Fruit fly (Drosophila melanogaster) whole organism, embryonic: ENCODE measurements around the gene Rad1.

Source experiments
- Aef1 ChIP-seq: fragments of 200-800 bp; sonication (Bioruptor generic); IDR thresholded peaks from 3 replicates; pipeline ENCODE4 v1.3.6; 2022; ENCODE audit warnings: missing biosample characterization, missing genetic modification characterization
- Blimp-1 ChIP-seq: fragments of 200-800 bp; sonication (Bioruptor generic); optimal IDR thresholded peaks from 3 replicates; lab custom pipeline; 2018; ENCODE audit warnings: missing biosample characterization, missing genetic modification characterization, mild to moderate bottlenecking, moderate library complexity, missing genetic modification reagents
- CG10431 ChIP-seq: fragments of 200-800 bp; sonication (Bioruptor generic); optimal IDR thresholded peaks from 3 replicates; lab custom pipeline; 2018; ENCODE audit warnings: missing biosample characterization, mild to moderate bottlenecking, missing genetic modification characterization
- CG11247 ChIP-seq: fragments of 200-800 bp; sonication (Bioruptor generic); IDR thresholded peaks from 2 replicates; pipeline ENCODE4 v1.3.6; 2022; ENCODE audit warnings: missing biosample characterization, missing genetic modification characterization
- CG11695 ChIP-seq: fragments of 200-800 bp; sonication (Bioruptor generic); IDR thresholded peaks from 3 replicates; pipeline ENCODE4 v1.3.6; 2022; ENCODE audit warnings: missing biosample characterization, missing genetic modification characterization
- CG11696 ChIP-seq: fragments of 200-800 bp; sonication (Bioruptor generic); IDR thresholded peaks from 2 replicates; pipeline ENCODE4 v1.3.6; 2022; ENCODE audit warnings: missing biosample characterization, missing genetic modification characterization
- CG13424 ChIP-seq: fragments of 200-800 bp; sonication (Bioruptor generic); optimal IDR thresholded peaks from 2 replicates; lab custom pipeline; 2019; ENCODE audit warnings: missing biosample characterization, mild to moderate bottlenecking, missing genetic modification characterization, moderate library complexity
- CG13624 ChIP-seq: fragments of 200-800 bp; sonication (Bioruptor generic); optimal IDR thresholded peaks from 2 replicates; lab custom pipeline; 2016; ENCODE audit warnings: missing biosample characterization, missing genetic modification characterization
- CG13775 ChIP-seq: fragments of 200-800 bp; sonication (Bioruptor generic); optimal IDR thresholded peaks from 3 replicates; lab custom pipeline; 2017; ENCODE audit warnings: missing biosample characterization, mild to moderate bottlenecking, missing genetic modification characterization
- CG14050 ChIP-seq: fragments of 200-800 bp; sonication (Bioruptor generic); IDR thresholded peaks from 3 replicates; pipeline ENCODE4 v1.3.6; 2022; ENCODE audit warnings: missing biosample characterization, missing genetic modification characterization
- CG14441 ChIP-seq: fragments of 200-800 bp; sonication (Bioruptor generic); IDR thresholded peaks from 2 replicates; pipeline ENCODE4 v1.3.6; 2022; ENCODE audit warnings: missing biosample characterization, missing genetic modification characterization
- CG14710 ChIP-seq: fragments of 200-800 bp; sonication (Bioruptor generic); optimal IDR thresholded peaks from 3 replicates; lab custom pipeline; 2019; ENCODE audit warnings: missing biosample characterization, mild to moderate bottlenecking, missing genetic modification characterization, moderate library complexity
- CG14860 ChIP-seq: fragments of 200-800 bp; sonication (Bioruptor generic); IDR thresholded peaks from 3 replicates; pipeline ENCODE4 v1.3.6; 2022; ENCODE audit warnings: missing biosample characterization, missing genetic modification characterization; ENCODE audit not compliant: partially characterized antibody
- CG15514 ChIP-seq: fragments of 200-800 bp; sonication (Bioruptor generic); optimal IDR thresholded peaks from 3 replicates; lab custom pipeline; 2017; ENCODE audit warnings: missing biosample characterization, missing genetic modification characterization, mild to moderate bottlenecking, moderate library complexity, missing genetic modification reagents
- CG17385 ChIP-seq: fragments of 200-800 bp; sonication (Bioruptor generic); optimal IDR thresholded peaks from 3 replicates; lab custom pipeline; 2018; ENCODE audit warnings: missing biosample characterization, mild to moderate bottlenecking, missing genetic modification characterization
- CG2116 ChIP-seq: fragments of 200-800 bp; sonication (Bioruptor generic); optimal IDR thresholded peaks from 3 replicates; lab custom pipeline; 2018; ENCODE audit warnings: missing biosample characterization, mild to moderate bottlenecking, missing genetic modification characterization
- CG30431 ChIP-seq: fragments of 200-800 bp; sonication (Bioruptor generic); optimal IDR thresholded peaks from 2 replicates; lab custom pipeline; 2017; ENCODE audit warnings: missing biosample characterization, missing genetic modification characterization
- CG3838 ChIP-seq: fragments of 200-800 bp; sonication (Bioruptor generic); optimal IDR thresholded peaks from 3 replicates; lab custom pipeline; 2016; ENCODE audit warnings: missing biosample characterization, missing genetic modification characterization
- CG4404 ChIP-seq: fragments of 200-800 bp; sonication (Bioruptor generic); IDR thresholded peaks from 2 replicates; pipeline ENCODE4 v1.3.6; 2022; ENCODE audit warnings: missing biosample characterization, missing genetic modification characterization
- CG4707 ChIP-seq: fragments of 200-800 bp; sonication (Bioruptor generic); optimal IDR thresholded peaks from 2 replicates; lab custom pipeline; 2018; ENCODE audit warnings: missing biosample characterization, mild to moderate bottlenecking, missing genetic modification characterization, moderate library complexity
- CG6689 ChIP-seq: fragments of 200-800 bp; sonication (Bioruptor generic); IDR thresholded peaks from 2 replicates; pipeline ENCODE4 v1.3.6; 2022; ENCODE audit warnings: missing biosample characterization, missing genetic modification characterization
- CG7357 ChIP-seq: fragments of 200-800 bp; sonication (Bioruptor generic); IDR thresholded peaks from 3 replicates; pipeline ENCODE4 v1.3.6; 2022; ENCODE audit warnings: missing biosample characterization, missing genetic modification characterization
- CG8388 ChIP-seq: fragments of 200-800 bp; sonication (Bioruptor generic); optimal IDR thresholded peaks from 2 replicates; lab custom pipeline; 2019; ENCODE audit warnings: missing biosample characterization, mild to moderate bottlenecking, missing genetic modification characterization, moderate library complexity
- CG8944 ChIP-seq: fragments of 200-800 bp; sonication (Bioruptor generic); optimal IDR thresholded peaks from 3 replicates; lab custom pipeline; 2016; ENCODE audit warnings: missing biosample characterization, missing genetic modification characterization
- CG9609 ChIP-seq: fragments of 200-800 bp; sonication (Bioruptor generic); optimal IDR thresholded peaks from 3 replicates; lab custom pipeline; 2016; ENCODE audit warnings: missing biosample characterization, missing genetic modification characterization
- Camta ChIP-seq: fragments of 200-800 bp; sonication (Bioruptor generic); optimal IDR thresholded peaks from 2 replicates; lab custom pipeline; 2016; ENCODE audit warnings: missing biosample characterization, missing genetic modification characterization
- CoRest ChIP-seq: fragments of 200-800 bp; sonication (Bioruptor generic); optimal IDR thresholded peaks from 3 replicates; lab custom pipeline; 2018; ENCODE audit warnings: missing biosample characterization, mild to moderate bottlenecking, missing genetic modification characterization, moderate library complexity
- Dll ChIP-seq: fragments of 200-800 bp; sonication (Bioruptor generic); IDR thresholded peaks from 4 replicates; pipeline ENCODE4 v1.3.6; 2022; ENCODE audit warnings: missing biosample characterization, missing genetic modification characterization; ENCODE audit not compliant: partially characterized antibody
- ERR ChIP-seq: fragments of 200-800 bp; sonication (Bioruptor generic); optimal IDR thresholded peaks from 2 replicates; lab custom pipeline; 2016; ENCODE audit warnings: missing biosample characterization, missing genetic modification characterization
- H2.0 ChIP-seq: fragments of 200-800 bp; sonication (Bioruptor generic); IDR thresholded peaks from 2 replicates; pipeline ENCODE4 v1.3.6; 2022; ENCODE audit warnings: missing biosample characterization, missing genetic modification characterization
- Pdp1 ChIP-seq, 2 experiments: fragments of 200-800 bp; sonication (Bioruptor generic); optimal IDR thresholded peaks; 3 replicates each; lab custom pipeline; 2016; ENCODE audit warnings: missing biosample characterization in 2 of 2, missing genetic modification characterization in 2 of 2, mild to moderate bottlenecking in 1 of 2, moderate library complexity in 1 of 2
- Scr ChIP-seq: fragments of 200-800 bp; sonication (Bioruptor generic); IDR thresholded peaks from 2 replicates; pipeline ENCODE4 v1.3.6; 2022; ENCODE audit warnings: missing biosample characterization, missing genetic modification characterization; ENCODE audit not compliant: partially characterized antibody
- ci ChIP-seq: fragments of 200-800 bp; sonication (Bioruptor generic); IDR thresholded peaks from 3 replicates; pipeline ENCODE4 v1.3.6; 2022; ENCODE audit warnings: missing biosample characterization, missing genetic modification characterization
- corto ChIP-seq: fragments of 200-800 bp; sonication (Bioruptor generic); optimal IDR thresholded peaks from 2 replicates; lab custom pipeline; 2016; ENCODE audit warnings: missing biosample characterization, mild to moderate bottlenecking, missing genetic modification characterization, moderate library complexity
- dati ChIP-seq: fragments of 200-800 bp; sonication (Bioruptor generic); IDR thresholded peaks from 2 replicates; pipeline ENCODE4 v1.3.6; 2022; ENCODE audit warnings: missing biosample characterization, missing genetic modification characterization
- eve ChIP-seq, 2 experiments: fragments of >200 bp; optimal IDR thresholded peaks; 2 replicates each; lab custom pipeline; 2017; ENCODE audit warnings: missing biosample characterization in 2 of 2, missing genetic modification characterization in 2 of 2
- grau ChIP-seq: fragments of 200-800 bp; optimal IDR thresholded peaks from 3 replicates; lab custom pipeline; 2019; ENCODE audit warnings: missing biosample characterization, mild to moderate bottlenecking, missing genetic modification characterization, moderate library complexity
- gsb-n ChIP-seq: fragments of 200-800 bp; sonication (Bioruptor generic); optimal IDR thresholded peaks from 3 replicates; lab custom pipeline; 2018; ENCODE audit warnings: missing biosample characterization, mild to moderate bottlenecking, missing genetic modification characterization
- gt ChIP-seq: fragments of 200-800 bp; sonication (Bioruptor generic); IDR thresholded peaks from 2 replicates; pipeline ENCODE4 v1.3.6; 2022; ENCODE audit warnings: missing biosample characterization, missing genetic modification characterization
- inv ChIP-seq: fragments of 200-800 bp; sonication (Bioruptor generic); IDR thresholded peaks from 2 replicates; pipeline ENCODE4 v1.3.6; 2022; ENCODE audit warnings: missing biosample characterization, missing genetic modification characterization; ENCODE audit not compliant: partially characterized antibody
- klu ChIP-seq: fragments of 200-800 bp; sonication (Bioruptor generic); IDR thresholded peaks from 2 replicates; pipeline ENCODE4 v1.3.6; 2022; ENCODE audit warnings: missing biosample characterization, missing genetic modification characterization
- lmd ChIP-seq: fragments of 200-800 bp; sonication (Bioruptor generic); IDR thresholded peaks from 2 replicates; pipeline ENCODE4 v1.3.6; 2022; ENCODE audit warnings: missing biosample characterization, missing genetic modification characterization
- maf-S ChIP-seq: fragments of 200-800 bp; sonication (Bioruptor generic); optimal IDR thresholded peaks from 2 replicates; lab custom pipeline; 2016; ENCODE audit warnings: missing biosample characterization, missing genetic modification characterization
- odd ChIP-seq: fragments of 200-800 bp; sonication (Bioruptor generic); optimal IDR thresholded peaks from 2 replicates; lab custom pipeline; 2017; ENCODE audit warnings: missing biosample characterization, mild to moderate bottlenecking, missing genetic modification characterization
- onecut ChIP-seq: fragments of 200-800 bp; sonication (Bioruptor generic); IDR thresholded peaks from 2 replicates; pipeline ENCODE4 v1.3.6; 2022; ENCODE audit warnings: missing biosample characterization, missing genetic modification characterization
- otp ChIP-seq: fragments of 200-800 bp; sonication (Bioruptor generic); IDR thresholded peaks from 3 replicates; pipeline ENCODE4, ENCODE4 v1.3.6; 2022; ENCODE audit warnings: missing biosample characterization, missing genetic modification characterization
- pfk ChIP-seq: fragments of 200-800 bp; sonication (Bioruptor generic); optimal IDR thresholded peaks from 2 replicates; lab custom pipeline; 2018; ENCODE audit warnings: missing biosample characterization, mild to moderate bottlenecking, missing genetic modification characterization, moderate library complexity
- stwl ChIP-seq: fragments of 200-800 bp; sonication (Bioruptor generic); optimal IDR thresholded peaks from 3 replicates; lab custom pipeline; 2018; ENCODE audit warnings: missing biosample characterization, mild to moderate bottlenecking, missing genetic modification characterization, moderate library complexity
- usp ChIP-seq: fragments of >200 bp; optimal IDR thresholded peaks from 2 replicates; lab custom pipeline; 2017; ENCODE audit warnings: missing biosample characterization, missing genetic modification characterization
- vnd ChIP-seq: fragments of 200-800 bp; sonication (Bioruptor generic); IDR thresholded peaks from 3 replicates; pipeline ENCODE4 v1.3.6; 2022; ENCODE audit warnings: missing biosample characterization, missing genetic modification characterization; ENCODE audit not compliant: partially characterized antibody

Gene Rad1

dm6 chr2L:2579669-2580351 is 5.0 kb upstream of the Rad1 start, which contains the start of the genes ND-B17.2 and Arpc5 (continued):
- TF ChIP-seq CG8388: no peak
- TF ChIP-seq CG14050: no peak
- TF ChIP-seq corto (GFP tag; lab: Kevin White, UChicago): no peak
- peak; percentile 42 for TF ChIP-seq CoRest (tag; lab: Kevin White, UChicago)
- peak; percentile 23 for TF ChIP-seq CG2116 (GFP tag; lab: Kevin White, UChicago)
- no peak for TF ChIP-seq gsb-n (tag; lab: Kevin White, UChicago)
- TF ChIP-seq CG4404 (GFP tag; lab: Robert Waterston, UW): no peak
- no peak for TF ChIP-seq CG17385 (GFP tag; lab: Kevin White, UChicago)
- TF ChIP-seq CG30431 (GFP tag; lab: Kevin White, UChicago): no peak
- no peak for TF ChIP-seq Camta (GFP tag; lab: Kevin White, UChicago)
- peak; percentile 43; the same call in 1 of the 2 replicates for TF ChIP-seq Scr (GFP tag; lab: Robert Waterston, UW)
- TF ChIP-seq CG3838 (GFP tag; lab: Kevin White, UChicago): no peak
- TF ChIP-seq odd: no peak
- peak; percentile 29 for TF ChIP-seq CG13775 (GFP tag; lab: Kevin White, UChicago)
- TF ChIP-seq CG11247: no peak
- no peak for TF ChIP-seq H2.0 (GFP tag; lab: Robert Waterston, UW)
- no peak for TF ChIP-seq klu (GFP tag; lab: Robert Waterston, UW)
- no peak for TF ChIP-seq Blimp-1 (GFP tag; lab: Kevin White, UChicago)
- no peak for TF ChIP-seq onecut (GFP tag; lab: Robert Waterston, UW)
- TF ChIP-seq CG13424 (tag; lab: Kevin White, UChicago): peak; percentile 15
- TF ChIP-seq ERR (GFP tag; lab: Kevin White, UChicago): no peak
- TF ChIP-seq pfk (GFP tag; lab: Kevin White, UChicago): no peak
- TF ChIP-seq maf-S (GFP tag; lab: Kevin White, UChicago): no peak
- no peak for TF ChIP-seq Dll (GFP tag; lab: Robert Waterston, UW)
- TF ChIP-seq otp (GFP tag; lab: Robert Waterston, UW): no peak
- no peak for TF ChIP-seq ci
- no peak for TF ChIP-seq eve (GFP tag; optimal IDR thresholded peaks at IDR 0.05; lab: Kevin White, UChicago)
- TF ChIP-seq CG9609 (GFP tag; lab: Kevin White, UChicago): no peak
- TF ChIP-seq vnd: no peak
- TF ChIP-seq CG6689 (GFP tag; lab: Robert Waterston, UW): no peak
- TF ChIP-seq CG15514: peak; percentile 30
- TF ChIP-seq CG4707 (GFP tag; lab: Kevin White, UChicago): no peak
- no peak for TF ChIP-seq CG13624
- peak; percentile 37 for TF ChIP-seq grau (tag; lab: Kevin White, UChicago)
- no peak for TF ChIP-seq CG14441 (GFP tag; lab: Robert Waterston, UW)
- TF ChIP-seq stwl (tag; lab: Kevin White, UChicago): peak; percentile 75
- TF ChIP-seq CG11696: no peak
- TF ChIP-seq inv: no peak
- no peak for TF ChIP-seq usp (GFP tag; lab: Kevin White, UChicago)
- TF ChIP-seq CG7357 (GFP tag; lab: Robert Waterston, UW): no peak
- TF ChIP-seq lmd (GFP tag; lab: Robert Waterston, UW): no peak
- TF ChIP-seq CG14860: no peak
- TF ChIP-seq CG8944 (GFP tag; lab: Kevin White, UChicago): no peak
- TF ChIP-seq dati: no peak
- no peak for TF ChIP-seq CG10431
- no peak for TF ChIP-seq Aef1
- no peak for TF ChIP-seq CG11695 (GFP tag; lab: Robert Waterston, UW)
- peak in 1 of 2 experiments; percentile 91 for TF ChIP-seq Pdp1 (GFP tag; optimal IDR thresholded peaks at IDR 0.05; lab: Kevin White, UChicago)
- TF ChIP-seq gt (GFP tag; lab: Robert Waterston, UW): no peak
- peak; percentile 61 for TF ChIP-seq CG14710 (tag; lab: Kevin White, UChicago)
